Fruit fly (Drosophila melanogaster) whole organism, embryonic: Measurements from ENCODE around the gene GXIVsPLA2.

Source experiments
- Bteb2 ChIP-seq: fragments of 200-800 bp; sonication (Bioruptor generic); optimal IDR thresholded peaks from 2 replicates; lab custom pipeline; 2016; ENCODE audit warnings: missing biosample characterization, missing genetic modification characterization
- CG11247 ChIP-seq: fragments of 200-800 bp; sonication (Bioruptor generic); IDR thresholded peaks from 2 replicates; pipeline ENCODE4 v1.3.6; 2022; ENCODE audit warnings: missing biosample characterization, missing genetic modification characterization
- CG17186 ChIP-seq: fragments of 200-800 bp; sonication (Bioruptor generic); optimal IDR thresholded peaks from 3 replicates; lab custom pipeline; 2017; ENCODE audit warnings: missing biosample characterization, missing genetic modification reagents, missing genetic modification characterization
- CG17612 ChIP-seq: fragments of 200-800 bp; sonication (Bioruptor generic); IDR thresholded peaks from 2 replicates; pipeline ENCODE4 v1.3.6; 2022; ENCODE audit warnings: missing biosample characterization, missing genetic modification characterization
- CG18619 ChIP-seq: fragments of 200-800 bp; sonication (Bioruptor generic); optimal IDR thresholded peaks from 3 replicates; lab custom pipeline; 2017; ENCODE audit warnings: missing biosample characterization, mild to moderate bottlenecking, missing genetic modification characterization
- CG2120 ChIP-seq: fragments of 200-800 bp; sonication (Bioruptor generic); optimal IDR thresholded peaks from 3 replicates; lab custom pipeline; 2016; ENCODE audit warnings: missing biosample characterization, missing genetic modification characterization
- CG2129 ChIP-seq: fragments of 200-800 bp; sonication (Bioruptor generic); IDR thresholded peaks from 2 replicates; pipeline ENCODE4 v1.3.6; 2022; ENCODE audit warnings: missing biosample characterization, missing genetic modification characterization; ENCODE audit not compliant: partially characterized antibody
- CG30431 ChIP-seq: fragments of 200-800 bp; sonication (Bioruptor generic); optimal IDR thresholded peaks from 2 replicates; lab custom pipeline; 2017; ENCODE audit warnings: missing biosample characterization, missing genetic modification characterization
- CG31224 ChIP-seq: fragments of 200-800 bp; sonication (Bioruptor generic); IDR thresholded peaks from 2 replicates; pipeline ENCODE4 v1.3.6; 2022; ENCODE audit warnings: missing biosample characterization, missing genetic modification characterization
- CG3163 ChIP-seq: fragments of 200-800 bp; sonication (Bioruptor generic); optimal IDR thresholded peaks from 3 replicates; lab custom pipeline; 2016; ENCODE audit warnings: missing biosample characterization, missing genetic modification characterization
- CG3726 ChIP-seq: fragments of 200-800 bp; sonication (Bioruptor generic); IDR thresholded peaks from 3 replicates; pipeline ENCODE4, ENCODE4 v1.3.6; 2022; ENCODE audit warnings: missing biosample characterization, missing genetic modification characterization
- CG3838 ChIP-seq: fragments of 200-800 bp; sonication (Bioruptor generic); optimal IDR thresholded peaks from 3 replicates; lab custom pipeline; 2016; ENCODE audit warnings: missing biosample characterization, missing genetic modification characterization
- CG4360 ChIP-seq: fragments of 200-800 bp; sonication (Bioruptor generic); IDR thresholded peaks from 2 replicates; pipeline ENCODE4 v1.3.6; 2022; ENCODE audit warnings: missing biosample characterization, missing genetic modification characterization
- CG6765 ChIP-seq: fragments of 200-800 bp; sonication (Bioruptor generic); optimal IDR thresholded peaks from 3 replicates; lab custom pipeline; 2017; ENCODE audit warnings: missing biosample characterization, mild to moderate bottlenecking, missing genetic modification characterization
- CG7372 ChIP-seq: fragments of 200-800 bp; sonication (Bioruptor generic); IDR thresholded peaks from 2 replicates; pipeline ENCODE4 v1.3.6; 2022; ENCODE audit warnings: missing biosample characterization, missing genetic modification characterization
- CG7745 ChIP-seq: fragments of 200-800 bp; sonication (Bioruptor generic); optimal IDR thresholded peaks from 2 replicates; lab custom pipeline; 2018; ENCODE audit warnings: missing biosample characterization, mild to moderate bottlenecking, missing genetic modification characterization, moderate library complexity
- CG7786 ChIP-seq: fragments of 200-800 bp; sonication (Bioruptor generic); optimal IDR thresholded peaks from 2 replicates; lab custom pipeline; 2016; ENCODE audit warnings: missing biosample characterization, missing genetic modification characterization
- CG7928 ChIP-seq: fragments of 200-800 bp; sonication (Bioruptor generic); optimal IDR thresholded peaks from 2 replicates; lab custom pipeline; 2017; ENCODE audit warnings: missing biosample characterization, mild to moderate bottlenecking, missing genetic modification characterization
- CG9817 ChIP-seq: fragments of 200-800 bp; sonication (Bioruptor generic); optimal IDR thresholded peaks from 2 replicates; lab custom pipeline; 2018; ENCODE audit warnings: missing biosample characterization, mild to moderate bottlenecking, missing genetic modification characterization, moderate library complexity
- D ChIP-seq, 2 experiments: fragments of 200-800 bp in 1 of 2; fragments of >200 bp in 1 of 2; sonication (Bioruptor generic) in 1 of 2; optimal IDR thresholded peaks; 2 replicates in 1 of 2; 3 replicates in 1 of 2; lab custom pipeline; 2017; ENCODE audit warnings: mild to moderate bottlenecking in 1 of 2, missing biosample characterization in 1 of 2, missing genetic modification characterization in 1 of 2, missing genetic modification reagents in 1 of 2
- Dll ChIP-seq: fragments of 200-800 bp; sonication (Bioruptor generic); IDR thresholded peaks from 4 replicates; pipeline ENCODE4 v1.3.6; 2022; ENCODE audit warnings: missing biosample characterization, missing genetic modification characterization; ENCODE audit not compliant: partially characterized antibody
- E2f2 ChIP-seq: fragments of 200-800 bp; sonication (Bioruptor generic); IDR thresholded peaks from 2 replicates; pipeline ENCODE4 v1.3.6; 2022; ENCODE audit warnings: missing biosample characterization, missing genetic modification characterization
- Eip74EF ChIP-seq, 2 experiments: fragments of 200-800 bp in 1 of 2; fragments of >200 bp in 1 of 2; sonication (Bioruptor generic) in 1 of 2; optimal IDR thresholded peaks; 2 replicates each; lab custom pipeline; 2017 to 2019; ENCODE audit warnings: missing biosample characterization in 2 of 2, missing genetic modification characterization in 2 of 2, mild to moderate bottlenecking in 1 of 2, moderate library complexity in 1 of 2
- Hey ChIP-seq: fragments of 200-800 bp; sonication (Bioruptor generic); optimal IDR thresholded peaks from 3 replicates; lab custom pipeline; 2018; ENCODE audit warnings: missing biosample characterization, mild to moderate bottlenecking, missing genetic modification characterization
- HmgD ChIP-seq: fragments of 200-800 bp; sonication (Bioruptor generic); optimal IDR thresholded peaks from 3 replicates; lab custom pipeline; 2016; ENCODE audit warnings: missing biosample characterization, missing genetic modification characterization
- Max ChIP-seq: fragments of 200-800 bp; sonication (Bioruptor generic); optimal IDR thresholded peaks from 2 replicates; lab custom pipeline; 2016; ENCODE audit warnings: missing biosample characterization, mild to moderate bottlenecking, missing genetic modification characterization
- NFAT ChIP-seq: fragments of 200-800 bp; sonication (Bioruptor generic); IDR thresholded peaks from 2 replicates; pipeline ENCODE4 v1.3.6; 2022; ENCODE audit warnings: missing biosample characterization, missing genetic modification characterization
- Nf-YB ChIP-seq: fragments of 200-800 bp; sonication (Bioruptor generic); optimal IDR thresholded peaks from 3 replicates; lab custom pipeline; 2019; ENCODE audit warnings: missing biosample characterization, mild to moderate bottlenecking, missing genetic modification characterization, moderate library complexity
- Six4 ChIP-seq: fragments of 200-800 bp; sonication (Bioruptor generic); optimal IDR thresholded peaks from 2 replicates; lab custom pipeline; 2016; ENCODE audit warnings: missing biosample characterization, missing genetic modification characterization
- Tbp ChIP-seq: fragments of >200 bp; optimal IDR thresholded peaks from 2 replicates; lab custom pipeline; 2018; ENCODE audit warnings: missing biosample characterization, missing genetic modification characterization
- ap ChIP-seq: fragments of 200-800 bp; sonication (Bioruptor generic); IDR thresholded peaks from 2 replicates; pipeline ENCODE4 v1.3.6; 2022; ENCODE audit warnings: missing biosample characterization, missing genetic modification characterization
- ara ChIP-seq: fragments of 200-800 bp; sonication (Bioruptor generic); IDR thresholded peaks from 2 replicates; pipeline ENCODE4 v1.3.6; 2022; ENCODE audit warnings: missing biosample characterization, missing genetic modification characterization
- bab2 ChIP-seq: fragments of 200-800 bp; sonication (Bioruptor generic); optimal IDR thresholded peaks from 2 replicates; lab custom pipeline; 2016; ENCODE audit warnings: missing biosample characterization, missing genetic modification characterization
- chn ChIP-seq: fragments of 200-800 bp; sonication (Bioruptor generic); optimal IDR thresholded peaks from 2 replicates; lab custom pipeline; 2016; ENCODE audit warnings: missing biosample characterization, missing genetic modification characterization
- da ChIP-seq: fragments of 200-800 bp; sonication (Bioruptor generic); optimal IDR thresholded peaks from 2 replicates; lab custom pipeline; 2016; ENCODE audit warnings: missing biosample characterization, missing genetic modification characterization
- dm ChIP-seq: fragments of 200-800 bp; sonication (Bioruptor generic); optimal IDR thresholded peaks from 3 replicates; lab custom pipeline; 2016; ENCODE audit warnings: missing biosample characterization, missing genetic modification characterization
- dmrt99B ChIP-seq: fragments of 200-800 bp; sonication (Bioruptor generic); optimal IDR thresholded peaks from 2 replicates; lab custom pipeline; 2018; ENCODE audit warnings: missing biosample characterization, mild to moderate bottlenecking, missing genetic modification characterization, moderate library complexity
- emc ChIP-seq: fragments of 200-800 bp; sonication (Bioruptor generic); optimal IDR thresholded peaks from 2 replicates; lab custom pipeline; 2016; ENCODE audit warnings: missing biosample characterization, missing genetic modification characterization
- en ChIP-seq: fragments of 200-800 bp; sonication (Bioruptor generic); optimal IDR thresholded peaks from 2 replicates; lab custom pipeline; 2016; ENCODE audit warnings: missing biosample characterization, missing genetic modification characterization
- grau ChIP-seq: fragments of 200-800 bp; optimal IDR thresholded peaks from 3 replicates; lab custom pipeline; 2019; ENCODE audit warnings: missing biosample characterization, mild to moderate bottlenecking, missing genetic modification characterization, moderate library complexity
- hb ChIP-seq: fragments of 200-800 bp; sonication (Bioruptor generic); IDR thresholded peaks from 3 replicates; pipeline ENCODE4 v1.3.6; 2022; ENCODE audit warnings: missing biosample characterization, missing genetic modification characterization; ENCODE audit not compliant: partially characterized antibody
- inv ChIP-seq: fragments of 200-800 bp; sonication (Bioruptor generic); IDR thresholded peaks from 2 replicates; pipeline ENCODE4 v1.3.6; 2022; ENCODE audit warnings: missing biosample characterization, missing genetic modification characterization; ENCODE audit not compliant: partially characterized antibody
- luna ChIP-seq: fragments of 200-800 bp; sonication (Bioruptor generic); optimal IDR thresholded peaks from 2 replicates; lab custom pipeline; 2016; ENCODE audit warnings: missing biosample characterization, missing genetic modification characterization
- mam ChIP-seq: fragments of 200-800 bp; sonication (Bioruptor generic); optimal IDR thresholded peaks from 3 replicates; lab custom pipeline; 2016; ENCODE audit warnings: missing biosample characterization, missing genetic modification characterization
- nmo ChIP-seq: fragments of 200-800 bp; sonication (Bioruptor generic); optimal IDR thresholded peaks from 2 replicates; lab custom pipeline; 2018; ENCODE audit warnings: missing biosample characterization, mild to moderate bottlenecking, missing genetic modification characterization, moderate library complexity
- sim ChIP-seq: fragments of 200-800 bp; sonication (Bioruptor generic); IDR thresholded peaks from 2 replicates; pipeline ENCODE4 v1.3.6; 2022; ENCODE audit warnings: missing biosample characterization, missing genetic modification characterization
- sug ChIP-seq: fragments of 200-800 bp; optimal IDR thresholded peaks from 2 replicates; lab custom pipeline; 2019; ENCODE audit warnings: missing biosample characterization, mild to moderate bottlenecking, missing genetic modification characterization, moderate library complexity
- tin ChIP-seq: fragments of 200-800 bp; sonication (Bioruptor generic); optimal IDR thresholded peaks from 3 replicates; lab custom pipeline; 2016; ENCODE audit warnings: missing biosample characterization, missing genetic modification characterization
- tna ChIP-seq: fragments of 200-800 bp; sonication (Bioruptor generic); IDR thresholded peaks from 2 replicates; pipeline ENCODE4 v1.3.6; 2022; ENCODE audit warnings: missing biosample characterization, missing genetic modification characterization; ENCODE audit not compliant: partially characterized antibody
- trh ChIP-seq: fragments of 200-800 bp; sonication (Bioruptor generic); optimal IDR thresholded peaks from 2 replicates; lab custom pipeline; 2016; ENCODE audit warnings: missing biosample characterization, missing genetic modification characterization

Gene GXIVsPLA2

DNA sequence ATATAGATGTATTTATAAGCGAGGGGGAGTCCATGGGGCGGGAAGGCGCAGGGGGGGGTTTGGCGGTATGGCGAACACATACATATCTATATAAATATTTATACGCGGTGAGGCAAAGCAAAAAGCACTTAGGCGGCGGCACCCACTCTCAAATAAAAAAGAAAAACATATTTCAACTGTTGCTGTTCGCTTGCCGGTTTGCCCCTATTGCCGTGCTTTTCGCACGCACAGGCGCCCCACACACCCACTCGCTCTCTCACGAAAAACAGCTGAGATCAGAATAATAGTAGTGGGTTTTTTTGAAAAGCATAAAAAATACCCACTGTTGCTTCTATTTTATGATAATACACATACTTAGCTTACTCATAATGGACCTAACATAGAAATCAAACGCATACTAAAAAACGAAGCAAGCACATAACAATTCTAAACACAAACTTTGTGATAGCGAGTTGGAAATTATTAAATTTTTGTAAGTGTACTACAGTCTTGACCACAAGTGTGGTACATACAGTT is 46.3 kb downstream of the GXIVsPLA2 start (continued):
- TF ChIP-seq Dll (no peak), tin (peak; percentile 59), ap (no peak), CG30431 (GFP tag; lab: Kevin White, UChicago) (no peak), CG7372 (GFP tag; lab: Robert Waterston, UW) (peak; percentile 63), Six4 (GFP tag; lab: Kevin White, UChicago) (no peak), dmrt99B (peak; percentile 79), CG17612 (GFP tag; lab: Robert Waterston, UW) (peak; percentile 48; the same call in 1 of the 2 replicates), CG3726 (GFP tag; lab: Robert Waterston, UW) (no peak), en (GFP tag; lab: Kevin White, UChicago) (peak; percentile 43), trh (GFP tag; lab: Kevin White, UChicago) (no peak), CG3838 (GFP tag; lab: Kevin White, UChicago) (peak; percentile 3), sim (no peak), Max (GFP tag; lab: Kevin White, UChicago) (peak; percentile 37), Hey (tag; lab: Kevin White, UChicago) (peak; percentile 48), grau (tag; lab: Kevin White, UChicago) (peak; percentile 89), hb (GFP tag; lab: Robert Waterston, UW) (no peak), luna (GFP tag; lab: Kevin White, UChicago) (peak; percentile 85), NFAT (GFP tag; lab: Robert Waterston, UW) (no peak), CG9817 (peak; percentile 89), sug (tag; lab: Kevin White, UChicago) (peak; percentile 86), CG11247 (peak; percentile 68), CG2129 (GFP tag; lab: Robert Waterston, UW) (no peak), dm (GFP tag; lab: Kevin White, UChicago) (peak; percentile 28), emc (peak; percentile 14), CG6765 (GFP tag; lab: Kevin White, UChicago) (peak; percentile 75), CG2120 (GFP tag; lab: Kevin White, UChicago) (peak; percentile 95), CG31224 (peak; percentile 50; the same call in 1 of the 2 replicates), Nf-YB (GFP tag; lab: Kevin White, UChicago) (peak; percentile 63), Bteb2 (GFP tag; lab: Kevin White, UChicago) (peak; percentile 67), CG4360 (GFP tag; lab: Robert Waterston, UW) (no peak), HmgD (GFP tag; lab: Kevin White, UChicago) (peak; percentile 72), Tbp (no peak), CG7745 (tag; lab: Kevin White, UChicago) (no peak), bab2 (GFP tag; lab: Kevin White, UChicago) (peak; percentile 64), D (optimal IDR thresholded peaks at IDR 0.05; lab: Kevin White, UChicago) (no peak), D (GFP tag; optimal IDR thresholded peaks at IDR 0.05; lab: Kevin White, UChicago) (peak; percentile 23), mam (GFP tag; lab: Kevin White, UChicago) (peak; percentile 90), nmo (GFP tag; lab: Kevin White, UChicago) (peak; percentile 77), da (GFP tag; lab: Kevin White, UChicago) (peak; percentile 50), CG3163 (peak; percentile 42), CG7928 (GFP tag; lab: Kevin White, UChicago) (peak; percentile 16), CG7786 (GFP tag; lab: Kevin White, UChicago) (peak; percentile 84), CG18619 (GFP tag; lab: Kevin White, UChicago) (peak; percentile 80), chn (peak; percentile 40), Eip74EF (GFP tag; optimal IDR thresholded peaks at IDR 0.05; lab: Kevin White, UChicago) (peak in 1 of 2 experiments; percentile 77), E2f2 (peak; percentile 57), CG17186 (GFP tag; lab: Kevin White, UChicago) (no peak), ara (GFP tag; lab: Robert Waterston, UW) (no peak), tna (GFP tag; lab: Robert Waterston, UW) (0 out of 2 replicates have a peak, but pooled peaks have one; percentile 47), inv (no peak)
